Worm (Caenorhabditis elegans): Measurements from ENCODE around the gene C02B8.12.

C02B8.12 gene

DNA sequence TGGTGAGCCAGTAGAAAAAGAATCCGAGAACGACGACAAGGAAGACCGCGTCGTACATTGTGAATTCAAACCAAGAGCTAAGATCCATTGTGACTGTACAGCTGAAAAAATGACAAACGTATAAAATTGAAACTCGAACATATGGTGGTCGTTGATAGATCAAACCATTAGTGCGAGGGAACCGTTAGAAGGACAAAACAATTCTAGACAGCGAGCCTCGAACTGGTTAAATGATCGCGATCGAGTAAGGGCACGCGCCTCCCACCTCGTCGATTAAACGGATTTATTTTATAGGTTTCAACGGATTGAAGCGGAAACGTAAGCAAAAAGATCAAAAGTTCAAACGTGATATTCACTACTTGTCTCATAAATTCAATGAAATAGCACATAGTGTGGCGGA lies 34.7 kb downstream of the C02B8.12 start, which contains the start of gene vem-1:
Gene vem-1 (minus strand): TSS at position 101 of the 400 bp plus-strand sequence.
- TF ChIP-seq nhr-120 (GFP tag; IDR thresholded peaks at IDR 0.05): no peak
- no peak for TF ChIP-seq attf-6 (GFP tag; IDR thresholded peaks at IDR 0.05)
- TF ChIP-seq attf-5 (GFP tag; optimal IDR thresholded peaks at IDR 0.05): no peak

DNA sequence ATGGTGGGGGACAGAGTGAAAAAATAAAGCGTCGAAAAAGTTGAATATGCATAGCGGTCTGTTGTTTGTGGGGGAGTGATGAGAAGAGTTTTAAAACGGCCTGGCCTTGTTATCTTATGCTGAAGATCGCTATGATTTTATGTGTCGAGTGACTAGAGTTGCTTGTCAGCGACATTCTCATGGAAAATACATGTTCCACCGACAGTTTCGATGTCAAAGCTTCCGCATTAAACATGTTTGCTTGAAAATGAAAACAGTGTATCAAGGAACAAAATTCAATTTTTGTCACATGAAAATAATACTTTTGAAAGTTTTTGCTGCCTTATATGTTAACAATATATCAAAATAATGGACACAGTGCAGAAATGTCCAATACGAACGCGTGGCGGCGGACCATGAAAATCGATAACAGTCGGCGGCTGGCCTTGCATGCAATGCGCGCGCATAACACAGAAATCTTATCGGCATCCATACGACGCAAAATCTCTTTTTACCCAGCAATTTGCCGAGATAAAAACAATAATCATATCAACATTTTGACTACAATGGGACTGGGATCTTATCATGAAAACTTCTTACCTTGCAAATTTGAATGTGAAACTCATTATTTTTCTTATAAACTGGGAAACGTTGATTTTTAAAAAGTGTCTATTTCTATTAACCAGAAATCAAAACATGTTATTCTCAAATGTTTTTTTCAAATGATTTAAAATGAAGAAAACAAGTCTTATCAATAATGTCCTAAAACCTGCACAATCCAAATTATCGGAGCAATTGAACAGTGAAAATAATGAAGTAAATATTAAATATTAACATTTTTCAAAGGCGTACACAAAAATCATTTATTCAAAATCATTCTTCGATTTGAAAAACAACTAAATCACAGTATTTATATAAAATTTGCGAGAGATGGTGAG lies 36.2 kb downstream of the C02B8.12 start:
- TF ChIP-seq let-526 (GFP tag; IDR thresholded peaks at IDR 0.05) (0 out of 2 replicates have a peak, but pooled peaks have one; percentile 18), nfyb-1 (GFP tag; IDR thresholded peaks at IDR 0.05) (0 out of 2 replicates have a peak, but pooled peaks have one; percentile 17), Y53G8AR.9 (GFP tag; conservative IDR thresholded peaks at IDR 0.05) (peak; percentile 66; the same call in 1 of the 2 replicates), ceh-40 (GFP tag; IDR thresholded peaks at IDR 0.05) (0 out of 2 replicates have a peak, but pooled peaks have one; percentile 9), F57A8.1 (GFP tag; optimal IDR thresholded peaks at IDR 0.05) (no peak), chd-7 (tag; optimal IDR thresholded peaks at IDR 0.05) (peak; percentile 9), nfya-2 (GFP tag; IDR thresholded peaks at IDR 0.05) (no peak), dpff-1 (tag; optimal IDR thresholded peaks at IDR 0.05) (no peak), B0336.3 (GFP tag; IDR thresholded peaks at IDR 0.05) (peak; percentile 64; the same call in 1 of the 2 replicates), mcd-1 (GFP tag; IDR thresholded peaks at IDR 0.05) (0 out of 2 replicates have a peak, but pooled peaks have one; percentile 10), K12H6.12 (tag; optimal IDR thresholded peaks at IDR 0.05) (no peak), F57C9.4 (tag; optimal IDR thresholded peaks at IDR 0.05) (no peak), atf-7 (tag; optimal IDR thresholded peaks at IDR 0.05) (peak; percentile 13), hmg-20 (GFP tag; IDR thresholded peaks at IDR 0.05) (0 out of 2 replicates have a peak, but pooled peaks have one; percentile 10), ekl-4 (GFP tag; IDR thresholded peaks at IDR 0.05) (peak; percentile 39; the same call in 1 of the 2 replicates), T07F8.4 (tag; optimal IDR thresholded peaks at IDR 0.05) (no peak), repo-1 (tag; optimal IDR thresholded peaks at IDR 0.05) (peak; percentile 54), K11D2.4 (GFP tag; IDR thresholded peaks at IDR 0.05) (peak; percentile 29; the same call in 1 of the 2 replicates)

DNA sequence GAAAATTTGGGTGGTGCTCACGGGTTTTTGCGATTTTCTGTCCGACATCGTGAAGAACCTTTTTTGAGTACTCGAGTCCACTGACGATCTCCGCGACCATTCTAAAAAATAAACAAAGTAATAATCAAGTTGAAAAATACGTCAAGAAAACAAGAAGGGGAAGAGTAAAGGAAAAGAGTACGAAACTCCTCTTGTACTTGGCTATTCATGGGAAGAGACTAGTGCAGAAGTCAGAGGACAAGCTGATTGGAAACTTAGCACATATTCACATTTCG lies 36.8 kb downstream of the C02B8.12 start, which contains the start of gene dao-3:
Gene dao-3 (minus strand): TSS at position 101 of the 275 bp plus-strand sequence.
- TF ChIP-seq hrde-1 (tag; optimal IDR thresholded peaks at IDR 0.05; ENCODE audit: borderline replicate concordance): no peak
- no peak for TF ChIP-seq ccch-3 (GFP tag; optimal IDR thresholded peaks at IDR 0.05)
- TF ChIP-seq ztf-3 (GFP tag; optimal IDR thresholded peaks at IDR 0.05): no peak
- TF ChIP-seq hlh-26 (GFP tag; conservative IDR thresholded peaks at IDR 0.05): no peak
- TF ChIP-seq madf-3 (GFP tag; IDR thresholded peaks at IDR 0.05): no peak
- no peak for TF ChIP-seq akir-1 (GFP tag; optimal IDR thresholded peaks at IDR 0.05)
- TF ChIP-seq rcor-1 (GFP tag; IDR thresholded peaks at IDR 0.05): no peak
- no peak for TF ChIP-seq aptf-2 (GFP tag; conservative IDR thresholded peaks at IDR 0.05)
- no peak for TF ChIP-seq hlh-12 (tag; optimal IDR thresholded peaks at IDR 0.05)
- TF ChIP-seq dpff-1 (tag; optimal IDR thresholded peaks at IDR 0.05): no peak

DNA sequence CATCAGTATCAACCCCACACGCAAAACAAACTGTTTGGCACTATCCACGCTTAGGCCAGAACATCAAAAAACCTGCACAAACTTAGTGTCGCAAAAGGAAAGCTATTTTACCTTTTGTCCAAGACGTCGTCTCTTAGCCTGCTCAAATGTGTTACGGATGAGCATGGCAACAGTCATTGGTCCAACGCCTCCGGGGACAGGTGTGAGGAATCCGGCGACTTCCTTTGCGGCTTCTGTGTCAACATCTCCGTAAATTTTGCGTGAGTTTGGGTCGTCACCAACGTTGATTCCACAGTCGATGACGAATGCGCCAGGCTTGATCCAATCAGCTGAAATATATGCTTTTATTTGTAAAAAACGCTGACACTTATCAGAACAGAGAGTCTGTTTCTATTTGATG lies 38.5 kb downstream of the C02B8.12 start:
- no peak for TF ChIP-seq unc-130 (GFP tag; optimal IDR thresholded peaks at IDR 0.05)
- no peak for TF ChIP-seq snpc-3.4 (tag; optimal IDR thresholded peaks at IDR 0.05)
- no peak for TF ChIP-seq aptf-2 (GFP tag; conservative IDR thresholded peaks at IDR 0.05)
- no peak for TF ChIP-seq F10E7.11 (tag; optimal IDR thresholded peaks at IDR 0.05)
- no peak for TF ChIP-seq hrde-1 (tag; optimal IDR thresholded peaks at IDR 0.05; ENCODE audit: borderline replicate concordance)
- TF ChIP-seq ccch-3 (GFP tag; optimal IDR thresholded peaks at IDR 0.05): no peak
- no peak for TF ChIP-seq ztf-26 (tag; optimal IDR thresholded peaks at IDR 0.05)
- no peak for TF ChIP-seq die-1 (tag; optimal IDR thresholded peaks at IDR 0.05)
- TF ChIP-seq egl-44 (GFP tag; IDR thresholded peaks at IDR 0.05): no peak
- no peak for TF ChIP-seq C06A6.2 (GFP tag; conservative IDR thresholded peaks at IDR 0.05)
- no peak for TF ChIP-seq F49E8.2 (tag; optimal IDR thresholded peaks at IDR 0.05; ENCODE audit: insufficient read depth)
- no peak for TF ChIP-seq B0019.2 (GFP tag; conservative IDR thresholded peaks at IDR 0.05)
- no peak for TF ChIP-seq hlh-26 (GFP tag; conservative IDR thresholded peaks at IDR 0.05)
- no peak for TF ChIP-seq lin-40 (tag; optimal IDR thresholded peaks at IDR 0.05)
- no peak for TF ChIP-seq B0035.1 (tag; optimal IDR thresholded peaks at IDR 0.05)
- TF ChIP-seq ceh-91 (GFP tag; IDR thresholded peaks at IDR 0.05): no peak

All from whole organism, young adult.